Worm (Caenorhabditis elegans): Measurements from ENCODE around the gene sec-5.

ce11 chrII:9161023-9161422 lies 15.9 kb downstream of the sec-5 start, which contains the start of gene rhy-1:
- TF ChIP-seq zag-1 (tag; optimal IDR thresholded peaks at IDR 0.05) (no peak), nhr-6 (tag; optimal IDR thresholded peaks at IDR 0.05) (no peak), ama-1 (optimal IDR thresholded peaks at IDR 0.05) (no peak), Y5F2A.4 (GFP tag; optimal IDR thresholded peaks at IDR 0.05) (no peak)

Measured in whole organism, L4 larva.